Worm (Caenorhabditis elegans) whole organism, L4 larva: Measurements from ENCODE around the gene ins-12.

Experiments
- D1046.2 ChIP-seq: fragments of 200-800 bp; sonication (Bioruptor generic); IDR thresholded peaks from 2 replicates; pipeline ENCODE4 v1.3.6; 2022; ENCODE audit warnings: missing genetic modification characterization, missing compliant biosample characterization
- F10B5.3 ChIP-seq: sonication (generic microtip); optimal IDR thresholded peaks from 2 replicates; lab custom pipeline; 2016; ENCODE audit warnings: mild to moderate bottlenecking, missing genetic modification characterization, missing compliant biosample characterization
- F44E2.7 ChIP-seq: fragments of 200-800 bp; sonication (Bioruptor generic); IDR thresholded peaks from 2 replicates; pipeline ENCODE4 v2.1.2; 2022; ENCODE audit warnings: missing genetic modification characterization, missing compliant biosample characterization
- Y48G9A.11 ChIP-seq: fragments of 200-800 bp; sonication (Bioruptor generic); IDR thresholded peaks from 2 replicates; pipeline ENCODE4 v1.3.6; 2022; ENCODE audit warnings: missing genetic modification reagents, missing genetic modification characterization, missing compliant biosample characterization
- ZK546.5 ChIP-seq, 2 experiments: sonication (generic microtip); optimal IDR thresholded peaks; 2 replicates each; lab custom pipeline; 2017; ENCODE audit warnings: missing biosample characterization in 2 of 2, missing genetic modification characterization in 2 of 2
- aha-1 ChIP-seq: fragments of 150-350 bp; peaks from one replicate; lab custom pipeline; 2014; ENCODE audit warnings: missing biosample characterization, missing genetic modification characterization
- aly-2 ChIP-seq: sonication (generic microtip); optimal IDR thresholded peaks from 2 replicates; lab custom pipeline; 2018; ENCODE audit warnings: missing biosample characterization, missing genetic modification characterization
- ama-1 ChIP-seq: fragments of 150-350 bp; optimal IDR thresholded peaks from 2 replicates; lab custom pipeline; 2014; ENCODE audit warnings: inconsistent platforms, mixed read lengths
- ceh-82 ChIP-seq: sonication (generic microtip); optimal IDR thresholded peaks from 2 replicates; lab custom pipeline; 2017; ENCODE audit warnings: missing biosample characterization, missing genetic modification characterization
- daf-16 ChIP-seq, 3 experiments: sonication (generic microtip); optimal IDR thresholded peaks; 2 replicates each; lab custom pipeline; 2016 to 2017; ENCODE audit warnings: missing genetic modification characterization in 3 of 3, missing genetic modification reagents in 3 of 3, mild to moderate bottlenecking in 2 of 3, missing compliant biosample characterization in 2 of 3, missing biosample characterization in 1 of 3, moderate library complexity in 1 of 3
- daf-19 ChIP-seq: fragments of 200-800 bp; sonication (Bioruptor generic); conservative IDR thresholded peaks from 2 replicates; pipeline ENCODE4 v1.3.6; 2022; ENCODE audit warnings: missing genetic modification characterization, missing compliant biosample characterization
- dmd-6 ChIP-seq: fragments of 200-800 bp; sonication (Bioruptor generic); IDR thresholded peaks from 2 replicates; pipeline ENCODE4 v1.3.6; 2022; ENCODE audit warnings: missing genetic modification reagents, missing genetic modification characterization, missing compliant biosample characterization
- dmd-9 ChIP-seq: fragments of 200-800 bp; sonication (Bioruptor generic); IDR thresholded peaks from 2 replicates; pipeline ENCODE4 v1.3.6; 2022; ENCODE audit warnings: missing genetic modification reagents, missing genetic modification characterization, missing compliant biosample characterization
- dve-1 ChIP-seq: sonication (generic microtip); optimal IDR thresholded peaks from 2 replicates; lab custom pipeline; 2017; ENCODE audit warnings: antibody characterized with exemption, mild to moderate bottlenecking, missing genetic modification characterization, missing compliant biosample characterization; ENCODE audit not compliant: insufficient read depth
- gei-8 ChIP-seq: fragments of 200-800 bp; sonication (Bioruptor generic); optimal IDR thresholded peaks from 2 replicates; lab custom pipeline; 2018; ENCODE audit warnings: mild to moderate bottlenecking, missing genetic modification characterization, missing compliant biosample characterization
- hif-1 ChIP-seq, 2 experiments: sonication (generic microtip); optimal IDR thresholded peaks; 2 replicates each; lab custom pipeline; 2016 to 2017; ENCODE audit warnings: missing compliant biosample characterization in 2 of 2, missing genetic modification characterization in 2 of 2, missing genetic modification reagents in 2 of 2, missing genotype in 2 of 2, mild to moderate bottlenecking in 1 of 2
- hlh-11 ChIP-seq: fragments of 200-800 bp; sonication (Bioruptor generic); optimal IDR thresholded peaks from 2 replicates; lab custom pipeline; 2018; ENCODE audit warnings: mild to moderate bottlenecking, missing genetic modification characterization, missing compliant biosample characterization
- lin-13 ChIP-seq: fragments of 150-350 bp; optimal IDR thresholded peaks from 2 replicates; lab custom pipeline; 2014; ENCODE audit warnings: missing biosample characterization, missing genetic modification reagents, missing genetic modification characterization
- lin-15B ChIP-seq: fragments of 150-350 bp; sonication (generic microtip); optimal IDR thresholded peaks from 3 replicates; lab custom pipeline; 2014; ENCODE audit warnings: missing biosample characterization, missing genetic modification characterization
- lsy-2 ChIP-seq, 2 experiments: fragments of 150-350 bp in 1 of 2; sonication (generic microtip) in 1 of 2; optimal IDR thresholded peaks; 2 replicates each; lab custom pipeline; 2014 to 2017; ENCODE audit warnings: missing biosample characterization in 2 of 2, missing genetic modification characterization in 2 of 2
- madf-9 ChIP-seq: fragments of 200-800 bp; sonication (Bioruptor generic); conservative IDR thresholded peaks from 2 replicates; pipeline ENCODE4 v1.3.6; 2022; ENCODE audit warnings: missing genetic modification reagents, missing genetic modification characterization, missing compliant biosample characterization
- mdl-1 ChIP-seq, 2 experiments: fragments of 150-350 bp in 1 of 2; sonication (generic microtip) in 1 of 2; optimal IDR thresholded peaks; 2 replicates each; lab custom pipeline; 2014 to 2017; ENCODE audit warnings: missing biosample characterization in 2 of 2, missing genetic modification characterization in 2 of 2
- mep-1 ChIP-seq: fragments of 150-350 bp; sonication (generic microtip); optimal IDR thresholded peaks from 3 replicates; lab custom pipeline; 2014; ENCODE audit warnings: missing biosample characterization, missing genetic modification characterization
- mxl-3 ChIP-seq: fragments of 200-800 bp; sonication (Bioruptor generic); optimal IDR thresholded peaks from 2 replicates; lab custom pipeline; 2018; ENCODE audit warnings: mild to moderate bottlenecking, missing genetic modification characterization, missing compliant biosample characterization
- nhr-102 ChIP-seq: sonication (generic microtip); optimal IDR thresholded peaks from 2 replicates; lab custom pipeline; 2016; ENCODE audit warnings: mild to moderate bottlenecking, missing genetic modification characterization, moderate library complexity, missing compliant biosample characterization
- nhr-25 ChIP-seq: sonication (generic microtip); optimal IDR thresholded peaks from 2 replicates; lab custom pipeline; 2017; ENCODE audit warnings: missing genetic modification characterization, mild to moderate bottlenecking, missing compliant biosample characterization, antibody characterized with exemption, moderate library complexity, borderline replicate concordance; ENCODE audit not compliant: insufficient read depth
- nhr-28 ChIP-seq: fragments of 150-350 bp; optimal IDR thresholded peaks from 2 replicates; lab custom pipeline; 2014; ENCODE audit warnings: missing biosample characterization, missing genetic modification characterization
- nhr-48 ChIP-seq: sonication (generic microtip); optimal IDR thresholded peaks from 2 replicates; lab custom pipeline; 2016; ENCODE audit warnings: mild to moderate bottlenecking, missing genetic modification characterization, missing compliant biosample characterization
- nhr-76 ChIP-seq: fragments of 150-350 bp; optimal IDR thresholded peaks from 2 replicates; lab custom pipeline; 2014; ENCODE audit warnings: missing biosample characterization, missing genetic modification characterization
- nhr-77 ChIP-seq: fragments of 150-350 bp; optimal IDR thresholded peaks from 2 replicates; lab custom pipeline; 2014; ENCODE audit warnings: missing biosample characterization, missing genetic modification characterization
- php-3 ChIP-seq: fragments of 200-800 bp; sonication (Bioruptor generic); IDR thresholded peaks from 2 replicates; pipeline ENCODE4 v1.3.6; 2022; ENCODE audit warnings: missing genetic modification reagents, missing genetic modification characterization, missing compliant biosample characterization
- pqm-1 ChIP-seq: sonication (generic microtip); optimal IDR thresholded peaks from 2 replicates; lab custom pipeline; 2017; ENCODE audit warnings: missing biosample characterization, missing genetic modification characterization
- sdz-12 ChIP-seq: fragments of 200-800 bp; sonication (Bioruptor generic); optimal IDR thresholded peaks from 2 replicates; lab custom pipeline; 2018; ENCODE audit warnings: mild to moderate bottlenecking, missing genetic modification characterization, missing compliant biosample characterization
- set-16 ChIP-seq: fragments of 200-800 bp; sonication (Bioruptor generic); IDR thresholded peaks from 2 replicates; pipeline ENCODE4 v1.3.6; 2022; ENCODE audit warnings: missing genetic modification reagents, missing genetic modification characterization, missing compliant biosample characterization
- snpc-1.2 ChIP-seq: fragments of 200-800 bp; sonication (Bioruptor generic); IDR thresholded peaks from 2 replicates; pipeline ENCODE4 v1.3.6; 2022; ENCODE audit warnings: missing genetic modification reagents, missing genetic modification characterization, missing compliant biosample characterization
- spr-1 ChIP-seq: sonication (generic microtip); optimal IDR thresholded peaks from 2 replicates; lab custom pipeline; 2016; ENCODE audit warnings: mild to moderate bottlenecking, missing genetic modification characterization, missing compliant biosample characterization
- spr-3 ChIP-seq: fragments of 200-800 bp; sonication (Bioruptor generic); optimal IDR thresholded peaks from 2 replicates; lab custom pipeline; 2018; ENCODE audit warnings: mild to moderate bottlenecking, missing genetic modification characterization, missing compliant biosample characterization
- tra-1 ChIP-seq: fragments of 200-800 bp; sonication (Bioruptor generic); IDR thresholded peaks from 2 replicates; pipeline ENCODE4 v1.3.6; 2022; ENCODE audit warnings: missing genetic modification reagents, missing genetic modification characterization, missing compliant biosample characterization
- unc-39 ChIP-seq: sonication (generic microtip); optimal IDR thresholded peaks from 2 replicates; lab custom pipeline; 2017; ENCODE audit warnings: missing biosample characterization, missing genetic modification characterization
- zag-1 ChIP-seq: fragments of 150-350 bp; optimal IDR thresholded peaks from 2 replicates; lab custom pipeline; 2014; ENCODE audit warnings: missing biosample characterization, missing genetic modification characterization
- ztf-7 ChIP-seq: fragments of 150-350 bp; optimal IDR thresholded peaks from 2 replicates; lab custom pipeline; 2014; ENCODE audit warnings: missing biosample characterization, missing genetic modification characterization

ins-12 gene

DNA sequence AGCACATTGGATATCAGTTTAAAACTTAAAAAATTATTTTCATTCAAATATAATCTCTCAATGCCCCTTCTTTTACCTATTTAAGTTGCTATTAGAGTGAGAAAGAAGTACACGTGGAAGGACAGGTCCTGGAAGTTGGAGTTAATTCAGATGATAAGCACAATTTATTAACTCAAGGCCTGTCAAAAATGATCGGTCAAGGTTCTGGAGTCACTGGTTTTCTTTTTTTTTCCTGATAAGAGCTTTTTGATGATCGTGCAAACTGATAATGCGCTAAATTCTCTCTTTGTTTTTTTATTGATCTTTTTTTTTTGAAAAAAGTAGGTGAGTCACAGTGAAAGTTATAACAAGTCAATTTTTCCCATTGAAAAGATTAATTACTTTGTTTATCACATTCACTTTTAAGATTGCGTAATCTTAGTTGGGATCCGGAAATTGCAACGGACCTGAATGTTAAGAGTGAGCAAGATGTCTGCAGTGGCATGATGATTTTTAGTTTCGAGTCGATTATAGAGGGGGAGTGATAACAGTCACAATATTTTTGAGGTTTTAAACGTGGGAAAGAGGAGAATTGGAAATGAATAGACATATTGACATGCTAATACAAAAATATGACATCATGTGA, 41.8 kb upstream of the ins-12 start:
- peak; percentile 82; the same call in 1 of the 2 replicates for TF ChIP-seq tra-1
- TF ChIP-seq mxl-3 (GFP tag; lab: Kevin White, UChicago) = peak; percentile 13
- no peak for TF ChIP-seq daf-16 (GFP tag; optimal IDR thresholded peaks at IDR 0.05; lab: Kevin White, UChicago)
- peak; percentile 44 for TF ChIP-seq daf-16 (tag; optimal IDR thresholded peaks at IDR 0.05; lab: Kevin White, UChicago)
- peak; percentile 86 for TF ChIP-seq pqm-1 (tag; lab: Kevin White, UChicago)
- no peak for TF ChIP-seq D1046.2
- peak; percentile 77 for TF ChIP-seq dve-1 (tag; lab: Kevin White, UChicago)
- peak; percentile 65 for TF ChIP-seq hlh-11 (tag; lab: Kevin White, UChicago)
- no peak for TF ChIP-seq ceh-82 (tag; lab: Kevin White, UChicago)
- TF ChIP-seq lsy-2 (tag; optimal IDR thresholded peaks at IDR 0.05; lab: Kevin White, UChicago) = no peak
- TF ChIP-seq nhr-28 (tag; lab: Kevin White, UChicago) = peak; percentile 76
- no peak for TF ChIP-seq php-3
- TF ChIP-seq nhr-77 (tag; lab: Kevin White, UChicago) = peak; percentile 76
- TF ChIP-seq sdz-12 (GFP tag; lab: Kevin White, UChicago) = no peak
- peak; percentile 94 for TF ChIP-seq dmd-6 (GFP tag; lab: Robert Waterston, UW)
- no peak for TF ChIP-seq nhr-48 (tag; lab: Kevin White, UChicago)

DNA sequence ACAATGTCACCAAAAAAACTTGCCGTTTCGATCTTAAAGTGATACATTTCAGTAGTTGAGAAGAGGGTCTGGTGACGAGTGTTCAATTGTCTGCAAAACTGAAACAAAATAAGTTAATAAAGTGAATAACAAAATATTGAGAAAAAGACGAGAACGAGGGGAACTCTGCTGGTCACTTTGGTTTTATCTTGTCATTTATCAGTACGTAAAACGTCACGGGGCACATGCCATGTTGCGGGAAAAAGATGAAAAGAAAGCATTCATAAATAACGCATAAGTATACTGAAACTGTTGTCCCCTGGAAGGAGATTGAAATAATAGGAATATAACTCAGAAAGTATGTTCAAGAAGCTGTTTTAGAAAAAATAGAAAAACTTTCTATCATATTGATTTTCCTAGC, 39.6 kb upstream of the ins-12 start, which contains the start of gene sahd-1:
Gene sahd-1, minus strand, starts transcription at position 100 of the 400 bp plus-strand sequence.
- TF ChIP-seq aha-1 (tag; lab: Kevin White, UChicago) (peak; percentile 46), ZK546.5 (tag; optimal IDR thresholded peaks at IDR 0.05; lab: Kevin White, UChicago) (no peak), pqm-1 (tag; lab: Kevin White, UChicago) (peak; percentile 40)

DNA sequence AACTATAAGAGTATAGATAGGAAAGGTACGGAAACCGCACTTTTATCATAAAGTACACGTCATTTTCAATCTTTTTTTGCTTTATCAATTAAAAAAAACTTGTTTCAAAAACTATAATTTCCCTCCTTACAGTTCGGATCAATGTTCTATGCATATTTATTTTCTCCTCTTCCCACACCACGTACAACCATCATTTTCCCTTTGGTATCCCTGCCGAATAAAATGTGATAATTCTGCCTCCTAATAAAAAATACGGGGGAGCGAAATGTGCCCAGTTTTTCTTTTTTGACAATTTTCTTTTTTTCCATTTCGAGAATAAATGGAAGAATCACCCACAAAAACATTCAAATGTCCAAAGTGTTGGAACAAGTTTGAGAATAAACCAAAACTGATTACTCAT, 38.9 kb upstream of the ins-12 start, which contains the start of gene ZK177.3:
Gene ZK177.3, plus strand, starts transcription at position 301 of the 400 bp plus-strand sequence.
- peak; percentile 40 for TF ChIP-seq pqm-1 (tag; lab: Kevin White, UChicago)
- TF ChIP-seq hif-1 (tag; optimal IDR thresholded peaks at IDR 0.05; lab: Kevin White, UChicago) = no peak

DNA sequence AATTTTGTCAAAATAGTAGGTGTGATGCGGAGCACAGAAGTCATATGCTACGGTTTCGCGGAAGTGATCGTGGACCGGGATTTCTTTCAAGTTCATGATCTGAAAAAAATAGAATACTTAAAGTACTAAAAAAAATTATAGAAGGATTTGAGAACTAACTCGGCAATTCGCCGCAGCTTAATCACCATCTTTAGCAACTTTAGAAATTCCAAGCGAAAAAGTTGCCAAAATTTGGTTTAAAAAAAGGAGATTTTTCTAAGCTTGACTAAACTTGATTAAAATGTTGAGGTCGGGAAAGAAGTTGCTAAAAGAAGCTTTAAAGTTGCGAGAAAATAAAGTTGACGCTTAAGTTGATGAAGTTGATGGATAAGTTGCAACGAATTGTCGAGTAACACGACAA, 36.8 kb upstream of the ins-12 start, which contains the start of gene ZK177.9:
Gene ZK177.9, minus strand, starts transcription at position 101 of the 400 bp plus-strand sequence.
- TF ChIP-seq mxl-3 (GFP tag; lab: Kevin White, UChicago) = no peak
- no peak for TF ChIP-seq lin-15B
- TF ChIP-seq D1046.2 = no peak
- TF ChIP-seq spr-1 (tag; lab: Kevin White, UChicago) = no peak
- no peak for TF ChIP-seq daf-16 (GFP tag; optimal IDR thresholded peaks at IDR 0.05; lab: Kevin White, UChicago)
- TF ChIP-seq daf-16 (tag; optimal IDR thresholded peaks at IDR 0.05; lab: Kevin White, UChicago) = no peak
- no peak for TF ChIP-seq spr-3
- TF ChIP-seq unc-39 = no peak
- no peak for TF ChIP-seq set-16 (GFP tag; lab: Robert Waterston, UW)
- no peak for TF ChIP-seq lin-13
- no peak for TF ChIP-seq aly-2 (tag; lab: Kevin White, UChicago)
- TF ChIP-seq snpc-1.2 (GFP tag; lab: Robert Waterston, UW) = no peak
- TF ChIP-seq zag-1 (tag; lab: Kevin White, UChicago) = no peak
- TF ChIP-seq dmd-9 (GFP tag; lab: Robert Waterston, UW) = no peak

DNA sequence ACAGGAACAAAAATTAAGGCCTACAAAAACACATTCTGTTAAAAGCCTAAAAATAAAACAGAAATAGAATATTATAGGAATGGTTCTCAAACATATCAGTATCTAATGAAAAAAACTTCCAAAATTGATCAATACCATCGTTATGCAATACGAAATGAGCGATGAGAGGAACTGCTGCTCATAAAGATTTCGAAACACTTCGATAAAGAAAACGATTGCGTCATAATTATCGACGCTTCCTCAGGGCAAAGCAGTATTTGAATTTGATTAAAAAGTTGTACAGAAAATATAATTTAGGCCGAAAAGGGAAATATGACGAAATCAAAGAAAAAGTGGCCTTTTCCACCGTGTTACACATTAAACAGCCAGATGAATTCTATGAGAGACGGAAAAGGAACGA, 36.4 kb upstream of the ins-12 start:
- no peak for TF ChIP-seq set-16 (GFP tag; lab: Robert Waterston, UW)

DNA sequence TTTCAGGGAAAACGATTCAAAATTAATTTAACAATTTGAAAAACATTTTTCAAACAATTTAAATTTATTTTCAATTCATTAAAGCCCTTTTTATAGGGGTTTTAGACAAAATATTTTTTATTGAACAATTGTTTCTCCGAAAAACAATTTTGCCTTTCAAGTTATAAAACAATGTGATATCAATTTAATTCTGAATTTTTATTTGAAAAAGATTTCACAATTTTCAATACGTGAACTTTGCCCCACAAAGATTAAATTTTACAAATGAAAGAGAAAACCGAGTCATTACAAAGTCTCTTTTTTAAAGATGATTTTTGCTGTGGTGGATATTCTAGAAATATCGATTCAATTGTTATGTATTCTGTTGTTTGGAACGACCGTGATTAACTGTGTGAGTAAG, 35.5 kb upstream of the ins-12 start, which contains the start of gene ZK177.2:
Gene ZK177.2, plus strand, starts transcription at position 301 of the 400 bp plus-strand sequence.
- no peak for TF ChIP-seq F44E2.7
- TF ChIP-seq mxl-3 (GFP tag; lab: Kevin White, UChicago) = no peak
- no peak for TF ChIP-seq nhr-76 (tag; lab: Kevin White, UChicago)
- no peak for TF ChIP-seq madf-9 (GFP tag; lab: Robert Waterston, UW)
- no peak for TF ChIP-seq mep-1 (tag; lab: Kevin White, UChicago)
- TF ChIP-seq daf-19 (GFP tag; lab: Robert Waterston, UW) = no peak
- TF ChIP-seq gei-8 (GFP tag; lab: Kevin White, UChicago) = no peak
- no peak for TF ChIP-seq ztf-7 (tag; lab: Kevin White, UChicago)
- TF ChIP-seq F10B5.3 (tag; lab: Kevin White, UChicago) = no peak
- no peak for TF ChIP-seq lsy-2 (tag; optimal IDR thresholded peaks at IDR 0.05; lab: Kevin White, UChicago)
- TF ChIP-seq mdl-1 (tag; optimal IDR thresholded peaks at IDR 0.05; lab: Kevin White, UChicago) = no peak
- TF ChIP-seq Y48G9A.11 = no peak
- no peak for TF ChIP-seq nhr-102
- TF ChIP-seq ama-1 (lab: Kevin White, UChicago) = no peak
- no peak for TF ChIP-seq nhr-25 (tag; lab: Kevin White, UChicago)
- TF ChIP-seq, all 104 proteins: peak for 0
